Worm (Caenorhabditis elegans): ENCODE measurements around the gene par-2.

The par-2 gene

ce11 chrIII:1043790-1044189 is 37.4 kb upstream of the par-2 start:
- TF ChIP-seq fkh-10 (GFP tag; optimal IDR thresholded peaks at IDR 0.05) (no peak), set-16 (GFP tag; IDR thresholded peaks at IDR 0.05) (peak; percentile 85)

- peak; percentile 94 for TF ChIP-seq set-16 (GFP tag; IDR thresholded peaks at IDR 0.05)
- 0 out of 2 replicates have a peak, but pooled peaks have one; percentile 17 for TF ChIP-seq ctbp-1 (GFP tag; IDR thresholded peaks at IDR 0.05)
- no peak for TF ChIP-seq madf-9 (GFP tag; conservative IDR thresholded peaks at IDR 0.05)
- no peak for TF ChIP-seq tag-97 (GFP tag; IDR thresholded peaks at IDR 0.05)
- TF ChIP-seq madf-5 (GFP tag; IDR thresholded peaks at IDR 0.05) = 0 out of 4 replicates have a peak, but pooled peaks of 1 of the 2 experiments have one; percentile 27
- no peak for TF ChIP-seq gei-8 (GFP tag; optimal IDR thresholded peaks at IDR 0.05)
Measured at ce11 chrIII:1051877-1052276, 29.3 kb upstream of the par-2 start.

ce11 chrIII:1052291-1052690 is 28.9 kb upstream of the par-2 start:
- TF ChIP-seq hif-1 (tag; optimal IDR thresholded peaks at IDR 0.05) (no peak), hlh-30 (tag; optimal IDR thresholded peaks at IDR 0.05; ENCODE audit: insufficient read depth) (no peak), php-3 (GFP tag; IDR thresholded peaks at IDR 0.05) (0 out of 2 replicates have a peak, but pooled peaks have one; percentile 5), aly-2 (tag; optimal IDR thresholded peaks at IDR 0.05) (no peak), madf-5 (GFP tag; IDR thresholded peaks at IDR 0.05) (no peak), fos-1 (tag; optimal IDR thresholded peaks at IDR 0.05) (no peak), egl-27 (tag; optimal IDR thresholded peaks at IDR 0.05) (no peak)

ce11 chrIII:1053067-1053466 is 28.1 kb upstream of the par-2 start, which contains the start of gene fbxo-11.2:
Gene fbxo-11.2 (minus strand): TSS chrIII:1053242.
- TF ChIP-seq snpc-1.2 (GFP tag; IDR thresholded peaks at IDR 0.05) = no peak
- peak; percentile 81 for TF ChIP-seq set-16 (GFP tag; IDR thresholded peaks at IDR 0.05)
- TF ChIP-seq hlh-11 (tag; optimal IDR thresholded peaks at IDR 0.05) = peak; percentile 24
- TF ChIP-seq hlh-30 (tag; optimal IDR thresholded peaks at IDR 0.05; ENCODE audit: insufficient read depth) = peak; percentile 9
- 0 out of 2 replicates have a peak, but pooled peaks have one; percentile 18 for TF ChIP-seq lin-38 (GFP tag; IDR thresholded peaks at IDR 0.05)
- peak; percentile 67 for TF ChIP-seq mxl-3 (GFP tag; optimal IDR thresholded peaks at IDR 0.05)

- TF ChIP-seq mdt-29 (GFP tag; IDR thresholded peaks at IDR 0.05) = no peak
- TF ChIP-seq nhr-237 (tag; optimal IDR thresholded peaks at IDR 0.05) = no peak
- TF ChIP-seq zfp-3 (GFP tag; conservative IDR thresholded peaks at IDR 0.05) = no peak
- peak; percentile 32; the same call in 1 of the 2 replicates for TF ChIP-seq set-16 (GFP tag; IDR thresholded peaks at IDR 0.05)
- no peak for TF ChIP-seq ceh-20 (GFP tag; IDR thresholded peaks at IDR 0.05)
- TF ChIP-seq spr-3 (GFP tag; optimal IDR thresholded peaks at IDR 0.05) = no peak
- peak; percentile 28 for TF ChIP-seq aha-1 (tag)
- no peak for TF ChIP-seq hif-1 (tag; optimal IDR thresholded peaks at IDR 0.05)
- TF ChIP-seq dmd-6 (GFP tag; IDR thresholded peaks at IDR 0.05) = no peak
- TF ChIP-seq lin-1 (GFP tag; IDR thresholded peaks at IDR 0.05) = no peak
- no peak for TF ChIP-seq arid-1 (GFP tag; conservative IDR thresholded peaks at IDR 0.05)
Measured at ce11 chrIII:1054096-1054495, 27.1 kb upstream of the par-2 start.

- TF ChIP-seq ceh-28 (tag; optimal IDR thresholded peaks at IDR 0.05) = peak; percentile 76
Measured at ce11 chrIII:1056989-1057687, 24.1 kb upstream of the par-2 start.

ce11 chrIII:1058074-1058473 is 23.1 kb upstream of the par-2 start:
- TF ChIP-seq zip-2 (tag; optimal IDR thresholded peaks at IDR 0.05) (no peak), ceh-28 (tag; optimal IDR thresholded peaks at IDR 0.05) (peak; percentile 89)
